Worm (Caenorhabditis elegans) whole organism, young adult: ENCODE data around the gene C46C11.3.

Source experiments
- D2030.7 ChIP-seq: fragments of 200-800 bp; sonication (Bioruptor generic); IDR thresholded peaks from 2 replicates; pipeline ENCODE4 v1.3.6; 2022; ENCODE audit warnings: missing genetic modification reagents, missing genetic modification characterization, missing compliant biosample characterization
- F10E7.11 ChIP-seq: sonication (generic microtip); optimal IDR thresholded peaks from 2 replicates; lab custom pipeline; 2017; ENCODE audit warnings: mild to moderate bottlenecking, missing genetic modification characterization, moderate library complexity, missing compliant biosample characterization
- F57C9.4 ChIP-seq: sonication (generic microtip); optimal IDR thresholded peaks from 2 replicates; lab custom pipeline; 2017; ENCODE audit warnings: mild to moderate bottlenecking, missing genetic modification characterization, missing compliant biosample characterization
- K11D2.4 ChIP-seq: fragments of 200-800 bp; sonication (Bioruptor generic); IDR thresholded peaks from 2 replicates; pipeline ENCODE4 v1.3.6; 2022; ENCODE audit warnings: missing genetic modification reagents, missing genetic modification characterization, missing compliant biosample characterization
- T26A5.8 ChIP-seq: sonication (generic microtip); optimal IDR thresholded peaks from 2 replicates; lab custom pipeline; 2016; ENCODE audit warnings: missing genetic modification characterization, missing compliant biosample characterization
- Y79H2A.3 ChIP-seq: fragments of 200-800 bp; sonication (Bioruptor generic); conservative IDR thresholded peaks from 2 replicates; pipeline ENCODE4 v1.3.6; 2022; ENCODE audit warnings: missing genetic modification reagents, missing genetic modification characterization, missing compliant biosample characterization
- ZK185.1 ChIP-seq: sonication (generic microtip); optimal IDR thresholded peaks from 2 replicates; lab custom pipeline; 2016; ENCODE audit warnings: mild to moderate bottlenecking, missing genetic modification characterization, missing compliant biosample characterization; ENCODE audit not compliant: poor library complexity, severe bottlenecking
- akir-1 ChIP-seq: fragments of 200-800 bp; sonication (Bioruptor generic); optimal IDR thresholded peaks from 2 replicates; lab custom pipeline; 2018; ENCODE audit warnings: mild to moderate bottlenecking, missing genetic modification characterization, moderate library complexity, missing compliant biosample characterization
- atf-7 ChIP-seq: sonication (generic microtip); optimal IDR thresholded peaks from 2 replicates; lab custom pipeline; 2017; ENCODE audit warnings: mild to moderate bottlenecking, missing genetic modification characterization, missing compliant biosample characterization
- attf-3 ChIP-seq: fragments of 200-800 bp; sonication (Bioruptor generic); conservative IDR thresholded peaks from 2 replicates; pipeline ENCODE4 v1.3.6; 2022; ENCODE audit warnings: missing genetic modification reagents, missing genetic modification characterization, missing compliant biosample characterization
- bed-2 ChIP-seq: fragments of 200-800 bp; sonication (Bioruptor generic); IDR thresholded peaks from 2 replicates; pipeline ENCODE4 v1.3.6; 2022; ENCODE audit warnings: missing genetic modification reagents, missing genetic modification characterization, missing compliant biosample characterization
- ccch-3 ChIP-seq: fragments of 200-800 bp; sonication (Bioruptor generic); optimal IDR thresholded peaks from 2 replicates; lab custom pipeline; 2018; ENCODE audit warnings: mild to moderate bottlenecking, missing genetic modification characterization, missing compliant biosample characterization
- chd-7 ChIP-seq: sonication (generic microtip); optimal IDR thresholded peaks from 2 replicates; lab custom pipeline; 2016; ENCODE audit warnings: mild to moderate bottlenecking, missing genetic modification characterization, moderate library complexity, missing compliant biosample characterization
- dox-1 ChIP-seq: fragments of 200-800 bp; sonication (Bioruptor generic); IDR thresholded peaks from 2 replicates; pipeline ENCODE4 v1.3.6; 2022; ENCODE audit warnings: missing genetic modification reagents, missing genetic modification characterization, missing compliant biosample characterization
- egl-44 ChIP-seq: fragments of 200-800 bp; sonication (Bioruptor generic); IDR thresholded peaks from 2 replicates; pipeline ENCODE4 v1.3.6; 2022; ENCODE audit warnings: missing genetic modification reagents, missing genetic modification characterization, missing compliant biosample characterization
- gei-17 ChIP-seq: fragments of 200-800 bp; sonication (Bioruptor generic); optimal IDR thresholded peaks from 2 replicates; lab custom pipeline; 2018; ENCODE audit warnings: mild to moderate bottlenecking, missing genetic modification characterization, missing compliant biosample characterization
- hlh-12 ChIP-seq: sonication (generic microtip); optimal IDR thresholded peaks from 2 replicates; lab custom pipeline; 2016; ENCODE audit warnings: missing genetic modification characterization, missing compliant biosample characterization
- hmg-1.2 ChIP-seq: fragments of 200-800 bp; sonication (Bioruptor generic); IDR thresholded peaks from 2 replicates; pipeline ENCODE4 v1.3.6; 2022; ENCODE audit warnings: missing genetic modification reagents, missing genetic modification characterization, missing compliant biosample characterization
- hrde-1 ChIP-seq: sonication (generic microtip); optimal IDR thresholded peaks from 2 replicates; lab custom pipeline; 2016; ENCODE audit warnings: missing genetic modification characterization, mild to moderate bottlenecking, missing compliant biosample characterization, moderate library complexity, missing genotype, missing genetic modification reagents, borderline replicate concordance
- lir-1 ChIP-seq: fragments of 200-800 bp; sonication (Bioruptor generic); conservative IDR thresholded peaks from 2 replicates; pipeline ENCODE4 v1.3.6; 2022; ENCODE audit warnings: missing genetic modification reagents, missing genetic modification characterization, missing compliant biosample characterization
- lsl-1 ChIP-seq: fragments of 200-800 bp; sonication (Bioruptor generic); optimal IDR thresholded peaks from 2 replicates; lab custom pipeline; 2018; ENCODE audit warnings: mild to moderate bottlenecking, missing genetic modification characterization, moderate library complexity, missing compliant biosample characterization
- madf-3 ChIP-seq: fragments of 200-800 bp; sonication (Bioruptor generic); IDR thresholded peaks from 2 replicates; pipeline ENCODE4 v1.3.6; 2022; ENCODE audit warnings: missing genetic modification reagents, missing genetic modification characterization, missing compliant biosample characterization
- mel-28 ChIP-seq: sonication (generic microtip); optimal IDR thresholded peaks from 2 replicates; lab custom pipeline; 2016; ENCODE audit warnings: borderline replicate concordance, mild to moderate bottlenecking, missing genetic modification characterization, missing compliant biosample characterization
- nfya-2 ChIP-seq: fragments of 200-800 bp; sonication (Bioruptor generic); IDR thresholded peaks from 2 replicates; pipeline ENCODE4 v1.3.6; 2022; ENCODE audit warnings: missing genetic modification reagents, missing genetic modification characterization, missing compliant biosample characterization
- nhr-120 ChIP-seq: fragments of 200-800 bp; sonication (Bioruptor generic); IDR thresholded peaks from 2 replicates; pipeline ENCODE4 v1.3.6; 2022; ENCODE audit warnings: missing genetic modification characterization, missing compliant biosample characterization
- pha-4 ChIP-seq: fragments of 150-350 bp; sonication (generic microtip); optimal IDR thresholded peaks from 2 replicates; lab custom pipeline; 2014; ENCODE audit warnings: missing biosample characterization, missing genetic modification reagents, missing genetic modification characterization
- rcor-1 ChIP-seq: fragments of 200-800 bp; sonication (Bioruptor generic); IDR thresholded peaks from 2 replicates; pipeline ENCODE4 v1.3.6; 2022; ENCODE audit warnings: missing genetic modification reagents, missing genetic modification characterization, missing compliant biosample characterization
- snpc-1.1 ChIP-seq: sonication (generic microtip); optimal IDR thresholded peaks from 2 replicates; lab custom pipeline; 2017; ENCODE audit warnings: missing genetic modification characterization, mild to moderate bottlenecking, missing compliant biosample characterization, antibody characterized with exemption, moderate library complexity, missing genotype, missing genetic modification reagents; ENCODE audit not compliant: insufficient read depth
- snpc-1.3 ChIP-seq: sonication (generic microtip); optimal IDR thresholded peaks from 2 replicates; lab custom pipeline; 2017; ENCODE audit warnings: missing genetic modification characterization, mild to moderate bottlenecking, missing compliant biosample characterization, antibody characterized with exemption, moderate library complexity, missing genotype, missing genetic modification reagents; ENCODE audit not compliant: insufficient read depth
- snpc-4 ChIP-seq, 5 experiments: fragments of 150-350 bp in 1 of 5; sonication (generic microtip) in 4 of 5; optimal IDR thresholded peaks; 2 replicates each; lab custom pipeline; 2014 to 2018; ENCODE audit warnings: missing genetic modification characterization in 5 of 5, missing biosample characterization in 3 of 5, antibody characterized with exemption in 2 of 5, mild to moderate bottlenecking in 2 of 5, missing compliant biosample characterization in 2 of 5, missing genotype in 2 of 5, moderate library complexity in 2 of 5, missing genetic modification reagents in 1 of 5
- somi-1 ChIP-seq: fragments of 200-800 bp; sonication (Bioruptor generic); optimal IDR thresholded peaks from 2 replicates; lab custom pipeline; 2018; ENCODE audit warnings: mild to moderate bottlenecking, missing genetic modification characterization, missing compliant biosample characterization
- tbx-9 ChIP-seq: sonication (generic microtip); optimal IDR thresholded peaks from 2 replicates; lab custom pipeline; 2016; ENCODE audit warnings: borderline replicate concordance, missing genetic modification characterization, inconsistent platforms, missing compliant biosample characterization
- ztf-26 ChIP-seq: sonication (generic microtip); optimal IDR thresholded peaks from 2 replicates; lab custom pipeline; 2017; ENCODE audit warnings: missing genetic modification characterization, missing compliant biosample characterization
- ztf-6 ChIP-seq: fragments of 200-800 bp; sonication (Bioruptor generic); IDR thresholded peaks from 2 replicates; pipeline ENCODE4 v1.3.6; 2022; ENCODE audit warnings: missing genetic modification reagents, missing genetic modification characterization, missing compliant biosample characterization

The C46C11.3 gene

ce11 chrX:4622024-4622423, at the start of gene C46C11.3:
Gene C46C11.3 (plus strand): TSS chrX:4622324.
- TF ChIP-seq Y79H2A.3 (GFP tag; lab: Robert Waterston, UW) (no peak), atf-7 (tag; lab: Kevin White, UChicago) (no peak), rcor-1 (no peak), chd-7 (tag; lab: Kevin White, UChicago) (no peak), attf-3 (GFP tag; lab: Robert Waterston, UW) (no peak), pha-4 (tag; lab: Kevin White, UChicago) (no peak), hlh-12 (tag; lab: Kevin White, UChicago) (no peak), snpc-1.1 (tag; lab: Kevin White, UChicago) (no peak), hrde-1 (tag; lab: Kevin White, UChicago) (no peak), somi-1 (GFP tag; lab: Kevin White, UChicago) (no peak)

DNA sequence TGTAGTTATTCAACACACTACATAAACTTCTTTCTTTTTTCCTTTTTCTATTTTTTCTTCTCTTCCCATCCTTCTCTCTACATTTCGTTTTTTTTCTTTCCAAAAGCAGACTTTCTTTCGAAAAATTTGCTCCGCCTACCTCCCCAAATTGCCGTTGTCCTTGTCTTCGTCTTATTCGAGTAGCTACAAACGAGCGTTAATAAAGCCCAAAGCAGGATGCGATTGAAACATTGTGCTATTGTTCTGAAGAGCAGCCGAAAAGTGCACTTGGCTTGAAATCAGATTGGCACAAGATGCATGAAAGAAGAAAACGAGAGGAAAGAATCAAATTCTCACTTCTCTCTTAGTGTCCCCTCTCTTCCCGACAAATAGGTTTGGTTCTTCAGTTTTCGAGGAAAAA, 47.3 kb upstream of the C46C11.3 start:
- TF ChIP-seq madf-3 (no peak), ztf-6 (GFP tag; lab: Robert Waterston, UW) (no peak), hrde-1 (tag; lab: Kevin White, UChicago) (no peak), hmg-1.2 (no peak), mel-28 (tag; lab: Kevin White, UChicago) (no peak), ccch-3 (GFP tag; lab: Kevin White, UChicago) (no peak), F10E7.11 (tag; lab: Kevin White, UChicago) (no peak), nfya-2 (GFP tag; lab: Robert Waterston, UW) (no peak), egl-44 (GFP tag; lab: Robert Waterston, UW) (no peak), bed-2 (GFP tag; lab: Robert Waterston, UW) (no peak), dox-1 (GFP tag; lab: Robert Waterston, UW) (no peak), snpc-4 (GFP tag; optimal IDR thresholded peaks at IDR 0.05; lab: Kevin White, UChicago) (no peak), snpc-4 (tag; optimal IDR thresholded peaks at IDR 0.05; lab: Kevin White, UChicago) (no peak), D2030.7 (GFP tag; lab: Robert Waterston, UW) (no peak), lir-1 (GFP tag; lab: Robert Waterston, UW) (no peak), nhr-120 (GFP tag; lab: Robert Waterston, UW) (no peak), ztf-26 (tag; lab: Kevin White, UChicago) (no peak), T26A5.8 (tag; lab: Kevin White, UChicago) (no peak), lsl-1 (GFP tag; lab: Kevin White, UChicago) (no peak), akir-1 (GFP tag; lab: Kevin White, UChicago) (no peak), chd-7 (tag; lab: Kevin White, UChicago) (no peak)
- TF ChIP-seq, all 124 proteins: peak for 0

- TF ChIP-seq ZK185.1 (tag; lab: Kevin White, UChicago): no peak
These were observed 45.9 kb upstream of the C46C11.3 start for ce11 chrX:4576272-4576671.

DNA sequence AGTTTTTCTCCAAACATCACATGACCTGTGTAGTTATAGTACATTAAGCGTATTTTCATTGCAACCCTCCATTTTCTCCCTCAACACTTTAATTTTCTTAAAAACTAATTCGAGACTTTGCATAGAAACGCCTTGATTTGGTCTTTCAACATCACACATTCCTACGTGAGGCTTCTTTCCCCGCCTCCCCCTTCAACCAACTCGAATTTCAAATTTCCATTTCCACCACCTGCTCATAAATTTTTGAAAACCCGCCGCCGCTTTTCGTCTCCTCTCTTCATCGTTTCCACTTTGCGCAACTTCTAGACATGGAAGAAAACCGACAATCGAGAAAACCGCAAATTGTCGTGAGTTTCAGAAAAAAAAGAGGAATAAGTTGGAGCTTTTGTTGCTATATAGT, 44.2 kb upstream of the C46C11.3 start, which contains the start of gene C05E11.3:
TSS of gene C05E11.3 (plus strand) at position 301 of the 400 bp plus-strand sequence.
- TF ChIP-seq K11D2.4 (GFP tag; lab: Robert Waterston, UW): no peak
- TF ChIP-seq gei-17 (GFP tag; lab: Kevin White, UChicago): no peak
- TF ChIP-seq F10E7.11 (tag; lab: Kevin White, UChicago): no peak
- no peak for TF ChIP-seq tbx-9 (tag; lab: Kevin White, UChicago)
- TF ChIP-seq F57C9.4 (tag; lab: Kevin White, UChicago): no peak
- no peak for TF ChIP-seq snpc-1.3 (tag; lab: Kevin White, UChicago)
